Fruit fly (Drosophila melanogaster) whole organism, embryonic: ENCODE results near the gene bun.

Experiments
- Aef1 ChIP-seq: fragments of 200-800 bp; sonication (Bioruptor generic); IDR thresholded peaks from 3 replicates; pipeline ENCODE4 v1.3.6; 2022; ENCODE audit warnings: missing biosample characterization, missing genetic modification characterization
- Asciz ChIP-seq: fragments of 200-800 bp; sonication (Bioruptor generic); optimal IDR thresholded peaks from 2 replicates; lab custom pipeline; 2017; ENCODE audit warnings: missing biosample characterization, mild to moderate bottlenecking, missing genetic modification characterization, missing genetic modification reagents
- Atf-2 ChIP-seq: fragments of 200-800 bp; sonication (Bioruptor generic); optimal IDR thresholded peaks from 2 replicates; lab custom pipeline; 2016; ENCODE audit warnings: missing biosample characterization, missing genetic modification characterization
- CG10979 ChIP-seq: fragments of 200-800 bp; sonication (Bioruptor generic); optimal IDR thresholded peaks from 2 replicates; lab custom pipeline; 2018; ENCODE audit warnings: missing biosample characterization, mild to moderate bottlenecking, missing genetic modification characterization, moderate library complexity
- CG12071 ChIP-seq: fragments of 200-800 bp; sonication (Bioruptor generic); optimal IDR thresholded peaks from 3 replicates; lab custom pipeline; 2018; ENCODE audit warnings: missing biosample characterization, mild to moderate bottlenecking, missing genetic modification characterization
- CG12769 ChIP-seq: fragments of 200-800 bp; sonication (Bioruptor generic); optimal IDR thresholded peaks from 2 replicates; lab custom pipeline; 2019; ENCODE audit warnings: missing biosample characterization, mild to moderate bottlenecking, missing genetic modification characterization, moderate library complexity
- CG14050 ChIP-seq: fragments of 200-800 bp; sonication (Bioruptor generic); IDR thresholded peaks from 3 replicates; pipeline ENCODE4 v1.3.6; 2022; ENCODE audit warnings: missing biosample characterization, missing genetic modification characterization
- CG1529 ChIP-seq: fragments of 200-800 bp; sonication (Bioruptor generic); optimal IDR thresholded peaks from 3 replicates; lab custom pipeline; 2018; ENCODE audit warnings: missing biosample characterization, missing genetic modification characterization
- CG15696 ChIP-seq: fragments of 200-800 bp; sonication (Bioruptor generic); optimal IDR thresholded peaks from 2 replicates; lab custom pipeline; 2019; ENCODE audit warnings: missing biosample characterization, mild to moderate bottlenecking, missing genetic modification characterization, moderate library complexity
- CG17328 ChIP-seq: fragments of 200-800 bp; sonication (Bioruptor generic); IDR thresholded peaks from 2 replicates; pipeline ENCODE4 v1.3.6; 2022; ENCODE audit warnings: missing biosample characterization, missing genetic modification characterization
- CG17912 ChIP-seq: fragments of 200-800 bp; sonication (Bioruptor generic); optimal IDR thresholded peaks from 2 replicates; lab custom pipeline; 2018; ENCODE audit warnings: missing biosample characterization, mild to moderate bottlenecking, missing genetic modification characterization
- CG2116 ChIP-seq: fragments of 200-800 bp; sonication (Bioruptor generic); optimal IDR thresholded peaks from 3 replicates; lab custom pipeline; 2018; ENCODE audit warnings: missing biosample characterization, mild to moderate bottlenecking, missing genetic modification characterization
- CG33557 ChIP-seq: fragments of 200-800 bp; sonication (Bioruptor generic); optimal IDR thresholded peaks from 2 replicates; lab custom pipeline; 2019; ENCODE audit warnings: missing biosample characterization, mild to moderate bottlenecking, missing genetic modification characterization, moderate library complexity
- CG7271 ChIP-seq: fragments of 200-800 bp; sonication (Bioruptor generic); optimal IDR thresholded peaks from 2 replicates; lab custom pipeline; 2018; ENCODE audit warnings: missing biosample characterization, mild to moderate bottlenecking, missing genetic modification characterization, moderate library complexity
- CG7928 ChIP-seq: fragments of 200-800 bp; sonication (Bioruptor generic); optimal IDR thresholded peaks from 2 replicates; lab custom pipeline; 2017; ENCODE audit warnings: missing biosample characterization, mild to moderate bottlenecking, missing genetic modification characterization
- CG8388 ChIP-seq: fragments of 200-800 bp; sonication (Bioruptor generic); optimal IDR thresholded peaks from 2 replicates; lab custom pipeline; 2019; ENCODE audit warnings: missing biosample characterization, mild to moderate bottlenecking, missing genetic modification characterization, moderate library complexity
- Camta ChIP-seq: fragments of 200-800 bp; sonication (Bioruptor generic); optimal IDR thresholded peaks from 2 replicates; lab custom pipeline; 2016; ENCODE audit warnings: missing biosample characterization, missing genetic modification characterization
- CrebB ChIP-seq: fragments of 200-800 bp; sonication (Bioruptor generic); optimal IDR thresholded peaks from 3 replicates; lab custom pipeline; 2018; ENCODE audit warnings: missing biosample characterization, mild to moderate bottlenecking, missing genetic modification characterization
- E2f2 ChIP-seq: fragments of 200-800 bp; sonication (Bioruptor generic); IDR thresholded peaks from 2 replicates; pipeline ENCODE4 v1.3.6; 2022; ENCODE audit warnings: missing biosample characterization, missing genetic modification characterization
- Ets97D ChIP-seq: fragments of 200-800 bp; sonication (Bioruptor generic); optimal IDR thresholded peaks from 3 replicates; lab custom pipeline; 2016; ENCODE audit warnings: missing biosample characterization, missing genetic modification characterization
- Gsc ChIP-seq: fragments of 200-800 bp; sonication (Bioruptor generic); IDR thresholded peaks from 2 replicates; pipeline ENCODE4 v1.3.6; 2022; ENCODE audit warnings: missing biosample characterization, missing genetic modification characterization
- HLHmδ ChIP-seq: fragments of 200-800 bp; sonication (Bioruptor generic); optimal IDR thresholded peaks from 2 replicates; lab custom pipeline; 2018; ENCODE audit warnings: missing biosample characterization, mild to moderate bottlenecking, missing genetic modification characterization, moderate library complexity
- Lpt ChIP-seq: fragments of >200 bp; optimal IDR thresholded peaks from 2 replicates; lab custom pipeline; 2018; ENCODE audit warnings: missing biosample characterization, missing genetic modification characterization
- Nf-YA ChIP-seq: fragments of 200-800 bp; sonication (Bioruptor generic); IDR thresholded peaks from 2 replicates; pipeline ENCODE4 v1.3.6; 2022; ENCODE audit warnings: missing biosample characterization, missing genetic modification characterization
- Nf-YB ChIP-seq: fragments of 200-800 bp; sonication (Bioruptor generic); optimal IDR thresholded peaks from 3 replicates; lab custom pipeline; 2019; ENCODE audit warnings: missing biosample characterization, mild to moderate bottlenecking, missing genetic modification characterization, moderate library complexity
- Ptx1 ChIP-seq: fragments of 200-800 bp; sonication (Bioruptor generic); IDR thresholded peaks from 2 replicates; pipeline ENCODE4 v1.3.6; 2022; ENCODE audit warnings: missing biosample characterization, missing genetic modification characterization
- Rx ChIP-seq: fragments of 200-800 bp; sonication (Bioruptor generic); IDR thresholded peaks from 2 replicates; pipeline ENCODE4 v1.3.6; 2022; ENCODE audit warnings: missing biosample characterization, missing genetic modification characterization
- Sox100B ChIP-seq: fragments of 200-800 bp; sonication (Bioruptor generic); optimal IDR thresholded peaks from 3 replicates; lab custom pipeline; 2018; ENCODE audit warnings: missing biosample characterization, mild to moderate bottlenecking, missing genetic modification characterization
- Sry-β ChIP-seq: fragments of 200-800 bp; sonication (Bioruptor generic); optimal IDR thresholded peaks from 2 replicates; lab custom pipeline; 2018; ENCODE audit warnings: missing biosample characterization, mild to moderate bottlenecking, missing genetic modification characterization, moderate library complexity
- TFAM ChIP-seq: fragments of 200-800 bp; sonication (Bioruptor generic); optimal IDR thresholded peaks from 2 replicates; lab custom pipeline; 2017; ENCODE audit warnings: missing biosample characterization, missing genetic modification characterization, inconsistent platforms
- ap ChIP-seq: fragments of 200-800 bp; sonication (Bioruptor generic); IDR thresholded peaks from 2 replicates; pipeline ENCODE4 v1.3.6; 2022; ENCODE audit warnings: missing biosample characterization, missing genetic modification characterization
- crc ChIP-seq: fragments of 200-800 bp; sonication (Bioruptor generic); optimal IDR thresholded peaks from 2 replicates; lab custom pipeline; 2016; ENCODE audit warnings: missing biosample characterization, missing genetic modification characterization
- fd64A ChIP-seq: fragments of 200-800 bp; sonication (Bioruptor generic); optimal IDR thresholded peaks from 3 replicates; lab custom pipeline; 2018; ENCODE audit warnings: missing biosample characterization, mild to moderate bottlenecking, missing genetic modification characterization
- gro ChIP-seq: fragments of 200-800 bp; sonication (Bioruptor generic); optimal IDR thresholded peaks from 2 replicates; lab custom pipeline; 2016; ENCODE audit warnings: missing biosample characterization, missing genetic modification characterization
- ind ChIP-seq: fragments of 200-800 bp; sonication (Bioruptor generic); optimal IDR thresholded peaks from 3 replicates; lab custom pipeline; 2016; ENCODE audit warnings: missing biosample characterization, missing genetic modification characterization
- mld ChIP-seq: fragments of 200-800 bp; sonication (Bioruptor generic); IDR thresholded peaks from 3 replicates; pipeline ENCODE4 v1.3.6; 2022; ENCODE audit warnings: missing biosample characterization, missing genetic modification characterization; ENCODE audit not compliant: partially characterized antibody
- pfk ChIP-seq: fragments of 200-800 bp; sonication (Bioruptor generic); optimal IDR thresholded peaks from 2 replicates; lab custom pipeline; 2018; ENCODE audit warnings: missing biosample characterization, mild to moderate bottlenecking, missing genetic modification characterization, moderate library complexity
- ranshi ChIP-seq: fragments of 200-800 bp; sonication (Bioruptor generic); IDR thresholded peaks from 2 replicates; pipeline ENCODE4 v1.3.6; 2022; ENCODE audit warnings: missing biosample characterization, missing genetic modification characterization
- scrt ChIP-seq: fragments of 200-800 bp; sonication (Bioruptor generic); optimal IDR thresholded peaks from 2 replicates; lab custom pipeline; 2018; ENCODE audit warnings: missing biosample characterization, mild to moderate bottlenecking, missing genetic modification characterization, moderate library complexity
- shn ChIP-seq: fragments of 200-800 bp; sonication (Bioruptor generic); optimal IDR thresholded peaks from 3 replicates; lab custom pipeline; 2016; ENCODE audit warnings: missing biosample characterization, missing genetic modification characterization
- slbo ChIP-seq: fragments of 200-800 bp; sonication (Bioruptor generic); IDR thresholded peaks from 2 replicates; pipeline ENCODE4 v1.3.6; 2022; ENCODE audit warnings: missing biosample characterization, missing genetic modification characterization
- slou ChIP-seq: fragments of 200-800 bp; sonication (Bioruptor generic); optimal IDR thresholded peaks from 3 replicates; lab custom pipeline; 2016; ENCODE audit warnings: missing biosample characterization, missing genetic modification characterization
- sqz ChIP-seq: fragments of 200-800 bp; sonication (Bioruptor generic); optimal IDR thresholded peaks from 3 replicates; lab custom pipeline; 2018; ENCODE audit warnings: missing biosample characterization, mild to moderate bottlenecking, missing genetic modification characterization
- tap ChIP-seq: fragments of 200-800 bp; optimal IDR thresholded peaks from 3 replicates; lab custom pipeline; 2019; ENCODE audit warnings: missing biosample characterization, mild to moderate bottlenecking, missing genetic modification characterization, moderate library complexity
- tup ChIP-seq: fragments of 200-800 bp; sonication (Bioruptor generic); optimal IDR thresholded peaks from 2 replicates; lab custom pipeline; 2016; ENCODE audit warnings: missing biosample characterization, mild to moderate bottlenecking, missing genetic modification characterization, moderate library complexity
- usp ChIP-seq: fragments of >200 bp; optimal IDR thresholded peaks from 2 replicates; lab custom pipeline; 2017; ENCODE audit warnings: missing biosample characterization, missing genetic modification characterization
- wdn ChIP-seq: fragments of 200-800 bp; sonication (Bioruptor generic); IDR thresholded peaks from 2 replicates; pipeline ENCODE4 v1.3.6; 2022; ENCODE audit warnings: missing biosample characterization, missing genetic modification characterization
- zen ChIP-seq: fragments of 200-800 bp; sonication (Bioruptor generic); optimal IDR thresholded peaks from 3 replicates; lab custom pipeline; 2018; ENCODE audit warnings: missing biosample characterization, mild to moderate bottlenecking, missing genetic modification characterization, moderate library complexity
- zen2 ChIP-seq: fragments of 200-800 bp; sonication (Bioruptor generic); IDR thresholded peaks from 3 replicates; pipeline ENCODE4 v1.3.6; 2022; ENCODE audit warnings: missing biosample characterization, missing genetic modification characterization; ENCODE audit not compliant: partially characterized antibody

Gene bun

DNA sequence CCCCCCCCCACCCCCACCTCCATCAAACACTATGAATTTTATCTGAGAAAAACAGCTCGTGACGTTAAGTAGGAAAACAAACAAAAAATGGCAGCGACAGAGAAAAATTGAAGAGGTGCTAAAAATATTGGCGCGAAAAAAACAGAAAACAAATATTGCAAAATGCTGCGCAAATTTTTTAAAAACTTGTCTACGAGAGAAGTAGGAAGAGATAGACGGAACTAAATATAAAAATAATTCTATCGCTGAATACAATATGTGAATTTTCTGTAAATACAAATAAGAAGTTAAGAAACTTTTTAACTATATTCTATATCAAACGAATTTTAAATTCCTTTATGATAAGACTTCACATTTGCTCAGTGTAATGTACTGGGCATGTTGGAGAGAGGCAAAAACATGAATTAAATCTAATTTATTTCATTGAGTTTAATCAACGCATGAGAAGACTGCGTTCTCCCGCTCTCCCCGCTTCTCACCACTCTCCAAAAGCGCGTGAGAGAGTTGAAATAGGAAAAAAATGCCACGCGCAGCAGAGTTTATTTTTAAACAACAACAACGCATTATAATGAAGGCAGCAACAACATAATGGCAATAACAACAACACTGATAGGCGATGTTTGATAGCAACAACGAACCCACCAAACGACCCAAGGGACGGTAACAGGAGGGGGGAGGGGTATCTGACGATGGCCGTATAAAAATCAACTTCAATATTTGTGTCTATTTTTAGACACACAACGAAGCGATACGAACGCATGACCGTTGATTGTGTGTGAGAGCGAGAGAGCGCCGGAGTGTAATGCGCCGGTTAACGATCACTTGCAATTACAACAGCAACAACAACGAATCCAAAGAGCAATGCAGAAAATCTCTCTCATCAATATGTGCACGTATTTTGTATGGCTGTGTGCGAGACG lies 17.1 kb downstream of the bun start (continued):
- TF ChIP-seq Atf-2: no peak
- peak; percentile 71 for TF ChIP-seq HLHmδ (GFP tag; lab: Kevin White, UChicago)
- TF ChIP-seq fd64A (GFP tag; lab: Kevin White, UChicago): peak; percentile 88
- TF ChIP-seq Aef1 (GFP tag; lab: Robert Waterston, UW): peak; percentile 94
- no peak for TF ChIP-seq slou (GFP tag; lab: Kevin White, UChicago)
- TF ChIP-seq usp (GFP tag; lab: Kevin White, UChicago): no peak
- no peak for TF ChIP-seq zen2 (GFP tag; lab: Robert Waterston, UW)
- no peak for TF ChIP-seq tup (GFP tag; lab: Kevin White, UChicago)
- TF ChIP-seq CG12071 (GFP tag; lab: Kevin White, UChicago): no peak
- TF ChIP-seq ind (GFP tag; lab: Kevin White, UChicago): peak; percentile 35
- TF ChIP-seq CG10979 (tag; lab: Kevin White, UChicago): peak; percentile 35
- no peak for TF ChIP-seq shn (GFP tag; lab: Kevin White, UChicago)
- peak; percentile 40; the same call in 1 of the 2 replicates for TF ChIP-seq slbo (GFP tag; lab: Robert Waterston, UW)
- peak; percentile 40 for TF ChIP-seq CG8388 (GFP tag; lab: Kevin White, UChicago)
- no peak for TF ChIP-seq Nf-YB (GFP tag; lab: Kevin White, UChicago)
- TF ChIP-seq Rx (GFP tag; lab: Robert Waterston, UW): no peak
- peak; percentile 72 for TF ChIP-seq CrebB
- TF ChIP-seq scrt: no peak
- TF ChIP-seq ranshi (GFP tag; lab: Robert Waterston, UW): no peak
- no peak for TF ChIP-seq CG1529 (GFP tag; lab: Kevin White, UChicago)
- no peak for TF ChIP-seq Sry-β
- TF ChIP-seq CG7271 (tag; lab: Kevin White, UChicago): no peak
- TF ChIP-seq Gsc: no peak
- TF ChIP-seq Lpt (GFP tag; lab: Kevin White, UChicago): no peak
- TF ChIP-seq CG15696 (tag; lab: Kevin White, UChicago): peak; percentile 16
- TF ChIP-seq Sox100B: peak; percentile 23
- TF ChIP-seq pfk (GFP tag; lab: Kevin White, UChicago): peak; percentile 17
- TF ChIP-seq TFAM: no peak
- no peak for TF ChIP-seq E2f2 (GFP tag; lab: Robert Waterston, UW)
- TF ChIP-seq wdn (GFP tag; lab: Robert Waterston, UW): no peak
- no peak for TF ChIP-seq tap (tag; lab: Kevin White, UChicago)
- TF ChIP-seq Ptx1 (GFP tag; lab: Robert Waterston, UW): no peak
- TF ChIP-seq crc (GFP tag; lab: Kevin White, UChicago): no peak
- TF ChIP-seq zen: no peak
- TF ChIP-seq CG14050: no peak
- TF ChIP-seq CG17328 (GFP tag; lab: Robert Waterston, UW): 0 out of 2 replicates have a peak, but pooled peaks have one; percentile 17
- no peak for TF ChIP-seq Asciz (GFP tag; lab: Kevin White, UChicago)
- no peak for TF ChIP-seq Nf-YA (GFP tag; lab: Robert Waterston, UW)
- no peak for TF ChIP-seq mld (GFP tag; lab: Robert Waterston, UW)
- peak; percentile 98 for TF ChIP-seq sqz (GFP tag; lab: Kevin White, UChicago)
- TF ChIP-seq CG33557 (GFP tag; lab: Kevin White, UChicago): peak; percentile 47
- TF ChIP-seq CG2116 (GFP tag; lab: Kevin White, UChicago): no peak
- TF ChIP-seq Ets97D: no peak
- TF ChIP-seq CG7928 (GFP tag; lab: Kevin White, UChicago): peak; percentile 4
- TF ChIP-seq ap (GFP tag; lab: Robert Waterston, UW): no peak
- TF ChIP-seq CG12769 (tag; lab: Kevin White, UChicago): peak; percentile 84
- TF ChIP-seq CG17912: peak; percentile 35
- peak; percentile 73 for TF ChIP-seq gro (GFP tag; lab: Kevin White, UChicago)
- TF ChIP-seq Camta (GFP tag; lab: Kevin White, UChicago): peak; percentile 13
